Fruit fly (Drosophila melanogaster): ENCODE measurements around the gene rngo.

dm6 chrX:16484533-16484932, 43.3 kb downstream of the rngo start:
- TF ChIP-seq Lpt (GFP tag; optimal IDR thresholded peaks at IDR 0.05) (no peak), CG16779 (tag; optimal IDR thresholded peaks at IDR 0.05) (no peak), dac (GFP tag; optimal IDR thresholded peaks at IDR 0.05) (no peak), Eip93F (GFP tag; optimal IDR thresholded peaks at IDR 0.05) (no peak), Smox (GFP tag; optimal IDR thresholded peaks at IDR 0.05) (no peak), CG6792 (GFP tag; optimal IDR thresholded peaks at IDR 0.05) (no peak), CG6163 (GFP tag; IDR thresholded peaks at IDR 0.05) (no peak)
